Fruit fly (Drosophila melanogaster) Kc167 (cell line): ENCODE data around the gene Ccp84Ae.

Experiments used
- Myc ChIP-seq: fragments of >200 bp; optimal IDR thresholded peaks from 2 replicates; lab custom pipeline; 2017; ENCODE audit warnings: missing external identifiers
- Sin3A ChIP-seq: fragments of >200 bp; optimal IDR thresholded peaks from 2 replicates; lab custom pipeline; 2018; ENCODE audit warnings: missing external identifiers
- h ChIP-seq: fragments of >200 bp; optimal IDR thresholded peaks from 3 replicates; lab custom pipeline; 2018; ENCODE audit warnings: missing external identifiers
- insv ChIP-seq: fragments of >200 bp; optimal IDR thresholded peaks from 3 replicates; lab custom pipeline; 2018; ENCODE audit warnings: missing external identifiers
- psq ChIP-seq: fragments of >200 bp; optimal IDR thresholded peaks from 2 replicates; lab custom pipeline; 2017; ENCODE audit warnings: missing external identifiers
- ttk ChIP-seq: sonication (Bioruptor generic); optimal IDR thresholded peaks from 2 replicates; lab custom pipeline; 2017; ENCODE audit warnings: missing external identifiers

The Ccp84Ae gene

DNA sequence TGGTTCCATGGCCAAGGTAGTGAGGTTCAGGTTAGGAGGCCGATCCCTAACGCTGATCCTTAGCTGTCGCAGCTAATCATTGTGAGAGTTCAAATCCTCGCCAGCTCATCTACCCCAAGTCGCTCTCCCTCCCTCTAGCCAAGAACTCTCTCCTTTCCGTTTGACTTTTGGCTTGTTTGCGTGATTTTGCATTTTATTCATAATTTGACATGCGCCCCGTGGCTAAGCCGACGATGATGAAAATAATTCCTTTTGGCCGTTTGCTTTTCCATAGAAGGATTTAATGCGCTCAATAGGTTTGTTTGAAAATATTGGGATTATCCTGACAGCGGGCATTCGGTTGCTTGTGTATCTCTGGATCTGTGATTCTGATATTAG lies 28.3 kb downstream of the Ccp84Ae start:
- TF ChIP-seq insv (no peak), ttk (no peak), Sin3A (lab: Kevin White, UChicago) (no peak), psq (lab: Kevin White, UChicago) (no peak), Myc (no peak), h (lab: Kevin White, UChicago) (no peak)

DNA sequence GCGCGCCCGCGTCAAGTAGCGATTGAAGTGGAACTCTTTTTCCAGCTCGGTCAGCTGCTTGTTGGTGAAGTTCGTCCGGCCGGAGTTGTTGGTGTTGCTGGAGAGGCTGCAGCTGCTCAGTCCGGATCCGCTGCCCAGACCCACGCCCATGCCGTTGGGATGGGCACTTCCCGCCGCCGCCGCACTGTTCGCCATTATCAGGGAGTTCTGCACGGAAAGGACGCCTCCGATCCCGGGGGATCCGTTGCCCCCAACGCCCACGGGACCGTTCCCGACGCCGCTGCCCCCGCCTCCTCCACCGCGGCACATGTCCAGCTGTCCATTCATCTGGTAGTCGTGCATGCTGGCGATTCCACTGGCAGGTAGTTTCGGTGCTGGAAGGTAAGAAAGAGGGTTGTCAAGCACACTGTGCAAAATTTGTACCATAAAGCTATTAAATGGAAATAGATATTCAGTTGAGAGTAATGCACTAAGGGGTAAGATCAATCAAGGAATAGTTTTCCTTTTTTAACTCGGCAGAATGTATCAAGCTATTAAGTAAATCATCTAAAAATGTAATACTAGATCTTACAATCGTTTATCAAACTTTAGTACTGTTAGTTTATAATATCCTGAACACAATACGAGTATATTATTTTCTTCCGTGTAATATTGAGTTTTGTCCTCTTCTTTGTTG lies 28.8 kb downstream of the Ccp84Ae start:
- TF ChIP-seq Myc (no peak), ttk (no peak), Sin3A (lab: Kevin White, UChicago) (no peak), insv (no peak), h (lab: Kevin White, UChicago) (no peak)

DNA sequence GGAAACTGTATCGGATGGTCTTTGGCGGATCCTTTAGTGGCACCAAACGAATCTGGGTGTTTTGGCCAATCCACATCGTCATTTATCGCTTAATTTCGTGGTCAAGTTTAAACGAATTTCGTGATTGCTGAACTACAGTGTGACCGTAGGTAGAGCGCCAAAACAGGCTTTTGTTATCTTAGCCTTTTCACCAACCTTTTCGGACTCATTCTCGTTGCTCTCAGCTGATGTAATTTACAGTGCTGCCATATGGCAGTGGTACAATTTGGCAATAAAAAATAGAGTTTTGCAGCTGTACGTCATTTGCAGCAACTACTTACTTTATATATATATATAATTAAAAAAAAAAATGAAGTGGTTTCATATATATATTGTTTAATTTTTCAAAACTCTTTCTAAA lies 31.6 kb downstream of the Ccp84Ae start, which contains the start of gene agt:
Gene agt (minus strand): TSS at position 160 of the 400 bp plus-strand sequence.
- TF ChIP-seq Sin3A (lab: Kevin White, UChicago) (no peak), ttk (no peak), insv (no peak), Myc (no peak), psq (lab: Kevin White, UChicago) (no peak), h (lab: Kevin White, UChicago) (no peak)

DNA sequence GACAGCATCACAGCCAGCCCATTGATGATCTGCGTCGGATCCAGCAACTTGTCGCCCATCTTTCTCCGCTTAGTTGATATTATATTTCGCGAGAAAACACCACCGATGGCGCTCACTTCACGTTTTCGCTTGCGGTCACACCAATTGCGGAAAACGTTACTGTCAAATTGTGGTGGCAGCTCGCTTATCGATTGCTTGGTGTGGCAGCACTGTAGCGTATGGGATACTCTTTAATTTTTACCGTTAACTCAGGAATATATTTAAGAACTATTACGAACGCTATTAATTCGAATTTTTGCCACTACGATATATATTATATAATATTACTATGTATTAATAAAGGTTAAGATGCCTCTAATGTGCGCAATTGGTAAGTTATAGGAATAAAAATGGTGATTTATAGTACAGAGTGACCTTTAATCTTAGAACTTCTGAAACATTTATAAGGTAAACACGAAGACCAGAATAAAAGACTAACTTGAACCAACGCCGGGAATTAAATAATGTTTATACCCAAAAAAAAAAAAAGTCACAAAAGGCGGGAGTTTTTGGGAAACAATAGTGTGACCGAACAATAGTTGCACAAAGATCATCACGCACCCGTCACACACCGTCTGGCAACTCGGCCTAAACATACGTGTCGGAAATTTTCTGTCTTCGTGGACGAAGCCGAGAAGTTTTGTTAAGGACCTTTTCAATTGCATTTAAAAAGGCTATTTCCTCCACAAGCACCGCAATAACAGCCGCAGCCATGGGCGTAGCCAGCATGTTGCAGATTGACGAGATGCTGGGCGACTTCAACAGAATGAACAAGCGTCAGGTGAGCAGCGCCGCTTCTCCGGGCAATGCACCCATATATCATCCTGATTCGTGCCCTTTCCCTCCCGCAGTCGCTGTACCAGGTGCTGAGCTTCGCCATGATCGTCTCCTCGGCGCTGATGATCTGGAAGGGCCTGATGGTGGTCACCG lies 34.0 kb downstream of the Ccp84Ae start, which contains the start of the genes CG1307 and twr:
Gene CG1307 (minus strand): TSS at position 165 of the 969 bp plus-strand sequence.
Gene twr (plus strand): TSS at position 605 of the 969 bp plus-strand sequence.
- TF ChIP-seq ttk (no peak), Sin3A (lab: Kevin White, UChicago) (no peak), Myc (no peak), insv (no peak), psq (lab: Kevin White, UChicago) (no peak), h (lab: Kevin White, UChicago) (no peak)

DNA sequence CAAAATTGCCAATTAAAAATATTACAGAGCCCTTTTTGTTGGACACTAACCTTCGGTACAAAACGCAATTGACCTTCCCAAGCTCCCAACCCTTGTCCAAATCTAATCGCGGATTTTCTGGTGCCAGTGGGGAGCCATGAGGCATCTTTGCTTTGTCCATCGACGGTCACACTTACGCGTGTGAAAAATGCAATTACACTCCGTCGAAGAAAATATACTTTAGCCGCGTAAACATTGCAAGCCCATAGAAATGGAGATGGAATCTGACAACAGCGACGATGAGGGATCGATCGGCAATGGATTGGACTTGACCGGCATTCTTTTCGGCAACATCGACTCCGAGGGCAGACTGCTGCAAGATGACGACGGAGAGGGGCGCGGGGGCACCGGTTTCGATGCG lies 44.8 kb downstream of the Ccp84Ae start, which contains the start of gene Taf1:
Gene Taf1 (plus strand): TSS at position 150 of the 400 bp plus-strand sequence.
- TF ChIP-seq ttk, result no peak
- TF ChIP-seq h (lab: Kevin White, UChicago), result no peak
- no peak for TF ChIP-seq psq (lab: Kevin White, UChicago)

DNA sequence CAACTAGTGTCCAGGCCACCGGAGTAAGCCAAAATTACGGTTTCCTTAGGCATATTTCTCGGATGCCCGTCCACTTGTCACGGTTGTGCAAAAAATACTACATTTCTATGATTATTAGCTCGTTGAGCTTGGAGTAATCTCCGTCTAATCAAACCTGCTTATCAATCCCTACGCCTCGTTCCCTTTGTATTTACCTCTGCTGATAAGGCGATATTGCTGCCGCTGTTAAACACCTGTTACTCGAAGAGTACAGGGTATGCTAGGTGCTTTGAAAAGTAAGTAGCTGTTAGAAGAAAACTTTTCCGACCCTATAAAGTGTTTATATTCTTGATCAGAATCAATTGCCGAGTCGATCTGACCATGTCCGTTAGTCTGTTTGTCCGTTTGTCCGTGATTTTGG lies 47.2 kb downstream of the Ccp84Ae start, which contains the start of gene Ass:
Gene Ass (minus strand): TSS at position 101 of the 400 bp plus-strand sequence.
- TF ChIP-seq Myc (no peak), Sin3A (lab: Kevin White, UChicago) (no peak), psq (lab: Kevin White, UChicago) (no peak), ttk (no peak), h (lab: Kevin White, UChicago) (no peak), insv (no peak)

DNA sequence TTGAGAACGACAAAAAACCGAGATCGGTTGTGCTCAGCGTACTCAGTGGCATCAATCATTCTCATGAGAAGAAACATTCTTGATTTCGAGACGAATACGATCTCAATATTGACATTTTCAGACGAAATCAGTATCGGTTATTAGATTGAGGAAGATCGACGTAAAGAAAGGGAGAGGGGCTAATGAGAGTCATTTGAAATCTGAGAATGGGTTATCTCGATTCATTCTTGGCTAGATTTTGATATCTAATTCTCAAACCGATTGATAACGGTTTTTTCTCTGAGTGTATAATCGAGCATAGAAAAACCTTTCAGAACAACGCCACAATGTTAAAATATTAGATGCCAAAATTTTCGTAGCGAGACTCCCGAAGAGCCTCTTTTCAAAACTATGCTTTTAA lies 50.6 kb downstream of the Ccp84Ae start, which contains the start of gene CG31286:
Gene CG31286 (plus strand): TSS at position 301 of the 400 bp plus-strand sequence.
- TF ChIP-seq h (lab: Kevin White, UChicago), result no peak
- no peak for TF ChIP-seq Sin3A (lab: Kevin White, UChicago)
- no peak for TF ChIP-seq psq (lab: Kevin White, UChicago)
- TF ChIP-seq insv, result no peak
- TF ChIP-seq Myc, result no peak
- TF ChIP-seq ttk, result no peak
